Fruit fly (Drosophila melanogaster) whole organism, wandering third instar larva: ENCODE data around the gene PSMG1.
A peak's percentile ranks its signal among the peaks of the same experiment; 100 is the strongest.

ENCODE experiments used
- Abd-B ChIP-seq: fragments of >200 bp; optimal IDR thresholded peaks from 2 replicates; lab custom pipeline; 2017; ENCODE audit warnings: missing biosample characterization, missing genetic modification characterization
- CG32264 ChIP-seq: fragments of 200-800 bp; sonication (Bioruptor generic); optimal IDR thresholded peaks from 2 replicates; lab custom pipeline; 2016; ENCODE audit warnings: missing biosample characterization, missing genetic modification characterization
- CG9705 ChIP-seq: fragments of 200-800 bp; sonication (Bioruptor generic); optimal IDR thresholded peaks from 2 replicates; lab custom pipeline; 2018; ENCODE audit warnings: missing biosample characterization, mild to moderate bottlenecking, missing genetic modification characterization
- CrebA ChIP-seq: fragments of 200-800 bp; sonication (Bioruptor generic); optimal IDR thresholded peaks from 2 replicates; lab custom pipeline; 2016; ENCODE audit warnings: missing biosample characterization, mild to moderate bottlenecking, missing genetic modification characterization, borderline replicate concordance
- Dfd ChIP-seq: fragments of >200 bp; optimal IDR thresholded peaks from 2 replicates; lab custom pipeline; 2017; ENCODE audit warnings: missing biosample characterization, missing genetic modification characterization
- Dif ChIP-seq: fragments of 200-275, 200-300 bp; sonication (Bioruptor generic); optimal IDR thresholded peaks from 2 replicates; lab custom pipeline; 2018; ENCODE audit warnings: missing biosample characterization, missing genetic modification characterization; ENCODE audit not compliant: partially characterized antibody
- GATAd ChIP-seq: sonication (Bioruptor generic); optimal IDR thresholded peaks from 2 replicates; lab custom pipeline; 2016; ENCODE audit warnings: missing biosample characterization, missing genetic modification characterization
- HLH106 ChIP-seq: fragments of 200-800 bp; optimal IDR thresholded peaks from 3 replicates; lab custom pipeline; 2019; ENCODE audit warnings: missing biosample characterization, mild to moderate bottlenecking, missing genetic modification characterization, moderate library complexity
- Hnf4 ChIP-seq: fragments of 200-800 bp; sonication (Bioruptor generic); optimal IDR thresholded peaks from 2 replicates; lab custom pipeline; 2016; ENCODE audit warnings: missing biosample characterization, mild to moderate bottlenecking, missing genetic modification characterization
- Hr78 ChIP-seq: fragments of >200 bp; optimal IDR thresholded peaks from 2 replicates; lab custom pipeline; 2017; ENCODE audit warnings: missing biosample characterization, missing genetic modification characterization
- Hr83 ChIP-seq: fragments of 200-300 bp; sonication (Bioruptor generic); optimal IDR thresholded peaks from 2 replicates; lab custom pipeline; 2016; ENCODE audit warnings: missing biosample characterization, mild to moderate bottlenecking, missing genetic modification characterization, moderate library complexity; ENCODE audit not compliant: poor library complexity, severe bottlenecking
- Jra ChIP-seq: sonication (Bioruptor generic); optimal IDR thresholded peaks from 2 replicates; lab custom pipeline; 2016; ENCODE audit warnings: missing biosample characterization, missing genetic modification characterization
- Mio ChIP-seq: sonication (Bioruptor generic); optimal IDR thresholded peaks from 2 replicates; lab custom pipeline; 2016; ENCODE audit warnings: missing biosample characterization, missing genetic modification characterization
- Myc ChIP-seq: fragments of >200 bp; optimal IDR thresholded peaks from 2 replicates; lab custom pipeline; 2017
- N ChIP-seq: fragments of >200 bp; optimal IDR thresholded peaks from 2 replicates; lab custom pipeline; 2018; ENCODE audit warnings: missing biosample characterization, missing external identifiers, missing genetic modification characterization
- OdsH ChIP-seq: fragments of 200-800 bp; sonication (Bioruptor generic); optimal IDR thresholded peaks from 2 replicates; lab custom pipeline; 2016; ENCODE audit warnings: missing biosample characterization, mild to moderate bottlenecking, missing genetic modification characterization
- Rel ChIP-seq, 2 experiments: fragments of 200-800 bp; sonication (Bioruptor generic) in 1 of 2; optimal IDR thresholded peaks; 2 replicates in 1 of 2; 3 replicates in 1 of 2; lab custom pipeline; 2016 to 2019; ENCODE audit warnings: mild to moderate bottlenecking in 2 of 2, missing biosample characterization in 2 of 2, missing genetic modification characterization in 2 of 2, moderate library complexity in 1 of 2
- Sp1 ChIP-seq: fragments of 200-800 bp; sonication (Bioruptor generic); optimal IDR thresholded peaks from 3 replicates; lab custom pipeline; 2019; ENCODE audit warnings: missing biosample characterization, mild to moderate bottlenecking, missing genetic modification characterization, moderate library complexity
- Vsx2 ChIP-seq: fragments of 200-300, 225-300 bp; sonication (Bioruptor generic); optimal IDR thresholded peaks from 2 replicates; lab custom pipeline; 2018; ENCODE audit warnings: missing biosample characterization, missing genetic modification characterization; ENCODE audit not compliant: partially characterized antibody
- br ChIP-seq: fragments of 200-800 bp; sonication (Bioruptor generic); optimal IDR thresholded peaks from 2 replicates; lab custom pipeline; 2016; ENCODE audit warnings: missing biosample characterization, missing genetic modification characterization
- brk ChIP-seq: fragments of 200-800 bp; sonication (Bioruptor generic); optimal IDR thresholded peaks from 2 replicates; lab custom pipeline; 2016; ENCODE audit warnings: missing biosample characterization, mild to moderate bottlenecking, missing genetic modification characterization
- dl ChIP-seq, 2 experiments: fragments of 175-275, 200-275 bp in 1 of 2; fragments of 200-275 bp in 1 of 2; sonication (Bioruptor generic); optimal IDR thresholded peaks; lab custom pipeline; 2018; ENCODE audit warnings: mild to moderate bottlenecking in 2 of 2, missing biosample characterization in 2 of 2, missing genetic modification characterization in 2 of 2, moderate library complexity in 2 of 2; ENCODE audit not compliant: partially characterized antibody in 2 of 2, insufficient read depth in 1 of 2
- dmrt93B ChIP-seq: fragments of 200-800 bp; sonication (Bioruptor generic); optimal IDR thresholded peaks from 2 replicates; lab custom pipeline; 2018; ENCODE audit warnings: missing biosample characterization, mild to moderate bottlenecking, missing genetic modification characterization
- dsf ChIP-seq: sonication (Bioruptor generic); optimal IDR thresholded peaks from 2 replicates; lab custom pipeline; 2016; ENCODE audit warnings: missing biosample characterization, missing genetic modification characterization, borderline replicate concordance
- ey ChIP-seq: fragments of 200-800 bp; sonication (Bioruptor generic); optimal IDR thresholded peaks from 2 replicates; lab custom pipeline; 2016; ENCODE audit warnings: missing biosample characterization, missing genetic modification characterization
- foxo ChIP-seq, 2 experiments: fragments of 200-800 bp; sonication (Bioruptor generic); optimal IDR thresholded peaks; 2 replicates in 1 of 2; 3 replicates in 1 of 2; lab custom pipeline; 2016 to 2017; ENCODE audit warnings: missing biosample characterization in 2 of 2, missing genetic modification characterization in 2 of 2
- fru ChIP-seq: fragments of 200-800 bp; sonication (Bioruptor generic); optimal IDR thresholded peaks from 3 replicates; lab custom pipeline; 2016; ENCODE audit warnings: missing biosample characterization, mild to moderate bottlenecking, missing genetic modification characterization
- h ChIP-seq: fragments of 200-800 bp; sonication (Bioruptor generic); optimal IDR thresholded peaks from 3 replicates; lab custom pipeline; 2016; ENCODE audit warnings: missing biosample characterization, mild to moderate bottlenecking, missing genetic modification characterization
- jim ChIP-seq: fragments of 175-275, 200-325 bp; sonication (Bioruptor generic); optimal IDR thresholded peaks from 2 replicates; lab custom pipeline; 2016; ENCODE audit warnings: missing biosample characterization, mild to moderate bottlenecking, missing genetic modification characterization
- lola ChIP-seq: fragments of >200 bp; optimal IDR thresholded peaks from 2 replicates; lab custom pipeline; 2017; ENCODE audit warnings: missing biosample characterization, missing genetic modification characterization
- pan ChIP-seq: fragments of >200 bp; optimal IDR thresholded peaks from 2 replicates; lab custom pipeline; 2017
- psq ChIP-seq: fragments of 200-800 bp; sonication (Bioruptor generic); optimal IDR thresholded peaks from 3 replicates; lab custom pipeline; 2017; ENCODE audit warnings: missing biosample characterization, mild to moderate bottlenecking, missing genetic modification characterization, moderate library complexity
- rgr ChIP-seq: fragments of 200-800 bp; sonication (Bioruptor generic); optimal IDR thresholded peaks from 3 replicates; lab custom pipeline; 2016; ENCODE audit warnings: missing biosample characterization, mild to moderate bottlenecking, missing genetic modification characterization
- sage ChIP-seq: fragments of 200-800 bp; sonication (Bioruptor generic); optimal IDR thresholded peaks from 2 replicates; lab custom pipeline; 2016; ENCODE audit warnings: missing biosample characterization, mild to moderate bottlenecking, missing genetic modification characterization
- sv ChIP-seq: fragments of 200-800 bp; sonication (Bioruptor generic); optimal IDR thresholded peaks from 3 replicates; lab custom pipeline; 2016; ENCODE audit warnings: missing biosample characterization, missing genetic modification characterization
- tai ChIP-seq: sonication (Bioruptor generic); optimal IDR thresholded peaks from 2 replicates; lab custom pipeline; 2016; ENCODE audit warnings: missing biosample characterization, missing genetic modification characterization
- usp ChIP-seq: fragments of >200 bp; optimal IDR thresholded peaks from 2 replicates; lab custom pipeline; 2017; ENCODE audit warnings: missing biosample characterization, missing genetic modification characterization
- woc ChIP-seq: sonication (Bioruptor generic); optimal IDR thresholded peaks from 2 replicates; lab custom pipeline; 2016; ENCODE audit warnings: missing biosample characterization, mild to moderate bottlenecking, missing genetic modification characterization

The PSMG1 gene

dm6 chr3R:5791497-5791896 is 2.6 kb downstream of the PSMG1 start, which contains the start of gene Hpf1:
Gene Hpf1, plus strand, starts transcription at chr3R:5791879.
- TF ChIP-seq Dfd (GFP tag; lab: Kevin White, UChicago) (no peak), rgr (GFP tag; lab: Kevin White, UChicago) (peak; percentile 100), Rel (GFP tag; optimal IDR thresholded peaks at IDR 0.05; lab: Kevin White, UChicago) (peak; percentile 94), Rel (tag; optimal IDR thresholded peaks at IDR 0.05; lab: Kevin White, UChicago) (peak; percentile 92), psq (GFP tag; lab: Kevin White, UChicago) (peak; percentile 98), HLH106 (tag; lab: Kevin White, UChicago) (peak; percentile 99), br (GFP tag; lab: Kevin White, UChicago) (peak; percentile 99), Jra (GFP tag; lab: Kevin White, UChicago) (peak; percentile 98), foxo (GFP tag; optimal IDR thresholded peaks at IDR 0.05; lab: Kevin White, UChicago) (peak; percentile 96 to 99), tai (GFP tag; lab: Kevin White, UChicago) (no peak), CG9705 (GFP tag; lab: Kevin White, UChicago) (peak; percentile 98), Hr78 (GFP tag; lab: Kevin White, UChicago) (no peak), GATAd (peak; percentile 96), CG32264 (GFP tag; lab: Kevin White, UChicago) (peak; percentile 98), brk (no peak), Abd-B (GFP tag; lab: Kevin White, UChicago) (no peak), sage (GFP tag; lab: Kevin White, UChicago) (peak; percentile 97), dsf (GFP tag; lab: Kevin White, UChicago) (peak; percentile 95), dl (GFP tag; optimal IDR thresholded peaks at IDR 0.05; lab: Kevin White, UChicago; ENCODE audit: insufficient read depth in 1 of 2, partially characterized antibody in 2 of 2) (no peak), fru (GFP tag; lab: Kevin White, UChicago) (peak; percentile 99), ey (peak; percentile 99), CrebA (no peak), Mio (GFP tag; lab: Kevin White, UChicago) (peak; percentile 92), Myc (peak; percentile 21), Vsx2 (no peak), woc (GFP tag; lab: Kevin White, UChicago) (peak; percentile 98), lola (GFP tag; lab: Kevin White, UChicago) (no peak), OdsH (GFP tag; lab: Kevin White, UChicago) (peak; percentile 99), Hnf4 (peak; percentile 99), dmrt93B (GFP tag; lab: Kevin White, UChicago) (peak; percentile 98), Hr83 (GFP tag; lab: Kevin White, UChicago) (peak; percentile 86), h (peak; percentile 99), Dif (GFP tag; lab: Kevin White, UChicago) (no peak), pan (no peak), Sp1 (peak; percentile 99), N (GFP tag; lab: Kevin White, UChicago) (no peak), jim (GFP tag; lab: Kevin White, UChicago) (peak; percentile 63), sv (GFP tag; lab: Kevin White, UChicago) (peak; percentile 98), usp (GFP tag; lab: Kevin White, UChicago) (no peak)

- TF ChIP-seq Hr78 (GFP tag; lab: Kevin White, UChicago) (no peak), Hnf4 (peak; percentile 91), fru (GFP tag; lab: Kevin White, UChicago) (peak; percentile 93), HLH106 (tag; lab: Kevin White, UChicago) (peak; percentile 83), ey (peak; percentile 89), dl (GFP tag; optimal IDR thresholded peaks at IDR 0.05; lab: Kevin White, UChicago; ENCODE audit: insufficient read depth in 1 of 2, partially characterized antibody in 2 of 2) (no peak), woc (GFP tag; lab: Kevin White, UChicago) (peak; percentile 98), Mio (GFP tag; lab: Kevin White, UChicago) (peak; percentile 45), br (GFP tag; lab: Kevin White, UChicago) (peak; percentile 90), Dfd (GFP tag; lab: Kevin White, UChicago) (no peak), pan (no peak), CG32264 (GFP tag; lab: Kevin White, UChicago) (peak; percentile 62), Dif (GFP tag; lab: Kevin White, UChicago) (no peak), CG9705 (GFP tag; lab: Kevin White, UChicago) (peak; percentile 57), Jra (GFP tag; lab: Kevin White, UChicago) (peak; percentile 96), foxo (GFP tag; optimal IDR thresholded peaks at IDR 0.05; lab: Kevin White, UChicago) (peak; percentile 41 to 92), tai (GFP tag; lab: Kevin White, UChicago) (no peak), jim (GFP tag; lab: Kevin White, UChicago) (no peak), rgr (GFP tag; lab: Kevin White, UChicago) (peak; percentile 92), Rel (GFP tag; optimal IDR thresholded peaks at IDR 0.05; lab: Kevin White, UChicago) (no peak), Rel (tag; optimal IDR thresholded peaks at IDR 0.05; lab: Kevin White, UChicago) (peak; percentile 28), lola (GFP tag; lab: Kevin White, UChicago) (no peak), dsf (GFP tag; lab: Kevin White, UChicago) (peak; percentile 85), GATAd (peak; percentile 91), dmrt93B (GFP tag; lab: Kevin White, UChicago) (peak; percentile 84), Myc (peak; percentile 84), sage (GFP tag; lab: Kevin White, UChicago) (peak; percentile 42), OdsH (GFP tag; lab: Kevin White, UChicago) (peak; percentile 86), Hr83 (GFP tag; lab: Kevin White, UChicago) (peak; percentile 96), Sp1 (peak; percentile 79), Vsx2 (no peak), psq (GFP tag; lab: Kevin White, UChicago) (peak; percentile 86), h (peak; percentile 92), sv (GFP tag; lab: Kevin White, UChicago) (peak; percentile 93)
- TF ChIP-seq, all 38 proteins: peak for 24
Observed at dm6 chr3R:5789025-5789953, 4.8 kb downstream of the PSMG1 start, which contains the start of the genes Hat1 and Rpn5. Gene Hat1, minus strand, starts transcription at chr3R:5789384. Gene Rpn5, plus strand, starts transcription at chr3R:5789493.
